Fruit fly (Drosophila melanogaster) whole organism, embryonic: ENCODE results near the gene CG5921.

ENCODE experiments used
- Aef1 ChIP-seq: fragments of 200-800 bp; sonication (Bioruptor generic); IDR thresholded peaks from 3 replicates; pipeline ENCODE4 v1.3.6; 2022; ENCODE audit warnings: missing biosample characterization, missing genetic modification characterization
- Asciz ChIP-seq: fragments of 200-800 bp; sonication (Bioruptor generic); optimal IDR thresholded peaks from 2 replicates; lab custom pipeline; 2017; ENCODE audit warnings: missing biosample characterization, mild to moderate bottlenecking, missing genetic modification characterization, missing genetic modification reagents
- BtbVII ChIP-seq: fragments of 200-800 bp; sonication (Bioruptor generic); optimal IDR thresholded peaks from 3 replicates; lab custom pipeline; 2017; ENCODE audit warnings: missing biosample characterization, mild to moderate bottlenecking, missing genetic modification characterization
- CG10654 ChIP-seq: fragments of 200-800 bp; sonication (Bioruptor generic); optimal IDR thresholded peaks from 2 replicates; lab custom pipeline; 2016; ENCODE audit warnings: missing biosample characterization, missing genetic modification characterization
- CG11504 ChIP-seq: fragments of 200-800 bp; sonication (Bioruptor generic); optimal IDR thresholded peaks from 3 replicates; lab custom pipeline; 2019; ENCODE audit warnings: missing biosample characterization, mild to moderate bottlenecking, missing genetic modification characterization, moderate library complexity
- CG12744 ChIP-seq: fragments of 200-800 bp; sonication (Bioruptor generic); optimal IDR thresholded peaks from 2 replicates; lab custom pipeline; 2016; ENCODE audit warnings: missing biosample characterization, missing genetic modification characterization
- CG13123 ChIP-seq: fragments of 200-800 bp; sonication (Bioruptor generic); optimal IDR thresholded peaks from 2 replicates; lab custom pipeline; 2016; ENCODE audit warnings: missing biosample characterization, missing genetic modification characterization
- CG15696 ChIP-seq: fragments of 200-800 bp; sonication (Bioruptor generic); optimal IDR thresholded peaks from 2 replicates; lab custom pipeline; 2019; ENCODE audit warnings: missing biosample characterization, mild to moderate bottlenecking, missing genetic modification characterization, moderate library complexity
- CG16779 ChIP-seq: fragments of 200-800 bp; sonication (Bioruptor generic); IDR thresholded peaks from 2 replicates; pipeline ENCODE4 v1.3.6; 2022; ENCODE audit warnings: missing biosample characterization, missing genetic modification characterization
- CG2120 ChIP-seq: fragments of 200-800 bp; sonication (Bioruptor generic); optimal IDR thresholded peaks from 3 replicates; lab custom pipeline; 2016; ENCODE audit warnings: missing biosample characterization, missing genetic modification characterization
- CG2875 ChIP-seq: fragments of 200-800 bp; sonication (Bioruptor generic); optimal IDR thresholded peaks from 2 replicates; lab custom pipeline; 2017; ENCODE audit warnings: missing biosample characterization, mild to moderate bottlenecking, missing genetic modification characterization, missing genetic modification reagents
- CG30020 ChIP-seq: fragments of 200-800 bp; optimal IDR thresholded peaks from 2 replicates; lab custom pipeline; 2019; ENCODE audit warnings: missing biosample characterization, mild to moderate bottlenecking, missing genetic modification characterization, moderate library complexity
- CG31365 ChIP-seq: fragments of 200-800 bp; sonication (Bioruptor generic); optimal IDR thresholded peaks from 2 replicates; lab custom pipeline; 2018; ENCODE audit warnings: missing biosample characterization, mild to moderate bottlenecking, missing genetic modification characterization
- CG42726 ChIP-seq: fragments of 200-800 bp; sonication (Bioruptor generic); IDR thresholded peaks from 2 replicates; pipeline ENCODE4 v1.3.6; 2022; ENCODE audit warnings: missing biosample characterization, missing genetic modification characterization; ENCODE audit not compliant: partially characterized antibody
- CG6175 ChIP-seq: fragments of 200-800 bp; sonication (Bioruptor generic); IDR thresholded peaks from 3 replicates; pipeline ENCODE4 v1.3.6; 2022; ENCODE audit warnings: missing biosample characterization, missing genetic modification characterization
- CG8388 ChIP-seq: fragments of 200-800 bp; sonication (Bioruptor generic); optimal IDR thresholded peaks from 2 replicates; lab custom pipeline; 2019; ENCODE audit warnings: missing biosample characterization, mild to moderate bottlenecking, missing genetic modification characterization, moderate library complexity
- CG8944 ChIP-seq: fragments of 200-800 bp; sonication (Bioruptor generic); optimal IDR thresholded peaks from 3 replicates; lab custom pipeline; 2016; ENCODE audit warnings: missing biosample characterization, missing genetic modification characterization
- CG9932 ChIP-seq: fragments of 200-800 bp; sonication (Bioruptor generic); IDR thresholded peaks from 2 replicates; pipeline ENCODE4 v1.3.6; 2022; ENCODE audit warnings: missing biosample characterization, missing genetic modification characterization
- CoRest ChIP-seq: fragments of 200-800 bp; sonication (Bioruptor generic); optimal IDR thresholded peaks from 3 replicates; lab custom pipeline; 2018; ENCODE audit warnings: missing biosample characterization, mild to moderate bottlenecking, missing genetic modification characterization, moderate library complexity
- CrebB ChIP-seq: fragments of 200-800 bp; sonication (Bioruptor generic); optimal IDR thresholded peaks from 3 replicates; lab custom pipeline; 2018; ENCODE audit warnings: missing biosample characterization, mild to moderate bottlenecking, missing genetic modification characterization
- Fer1 ChIP-seq: fragments of 200-800 bp; sonication (Bioruptor generic); optimal IDR thresholded peaks from 2 replicates; lab custom pipeline; 2017; ENCODE audit warnings: missing biosample characterization, mild to moderate bottlenecking, missing genetic modification characterization
- Hr51 ChIP-seq, 2 experiments: fragments of 200-800 bp; sonication (Bioruptor generic); optimal IDR thresholded peaks; 2 replicates in 1 of 2; 3 replicates in 1 of 2; lab custom pipeline; 2016 to 2018; ENCODE audit warnings: missing biosample characterization in 2 of 2, missing genetic modification characterization in 2 of 2, mild to moderate bottlenecking in 1 of 2, moderate library complexity in 1 of 2
- MBD-R2 ChIP-seq: fragments of 200-800 bp; sonication (Bioruptor generic); IDR thresholded peaks from 2 replicates; pipeline ENCODE4 v1.3.6; 2022; ENCODE audit warnings: missing biosample characterization, missing genetic modification characterization
- Max ChIP-seq: fragments of 200-800 bp; sonication (Bioruptor generic); optimal IDR thresholded peaks from 2 replicates; lab custom pipeline; 2016; ENCODE audit warnings: missing biosample characterization, mild to moderate bottlenecking, missing genetic modification characterization
- Neu2 ChIP-seq: fragments of 200-800 bp; sonication (Bioruptor generic); optimal IDR thresholded peaks from 3 replicates; lab custom pipeline; 2016; ENCODE audit warnings: missing biosample characterization, missing genetic modification characterization, borderline replicate concordance
- Nf-YC ChIP-seq: fragments of 200-800 bp; optimal IDR thresholded peaks from 3 replicates; lab custom pipeline; 2019; ENCODE audit warnings: missing biosample characterization, mild to moderate bottlenecking, missing genetic modification characterization, moderate library complexity
- Sox102F ChIP-seq: fragments of 200-800 bp; sonication (Bioruptor generic); optimal IDR thresholded peaks from 2 replicates; lab custom pipeline; 2018; ENCODE audit warnings: missing biosample characterization, mild to moderate bottlenecking, missing genetic modification characterization, moderate library complexity
- Stat92E ChIP-seq, 3 experiments: fragments of >200 bp in 2 of 3; fragments of 200-800 bp in 1 of 3; sonication (Bioruptor generic) in 1 of 3; optimal IDR thresholded peaks; 2 replicates each; lab custom pipeline; 2017 to 2019; ENCODE audit warnings: missing biosample characterization in 3 of 3, missing genetic modification characterization in 3 of 3, mild to moderate bottlenecking in 1 of 3, moderate library complexity in 1 of 3
- TFAM ChIP-seq: fragments of 200-800 bp; sonication (Bioruptor generic); optimal IDR thresholded peaks from 2 replicates; lab custom pipeline; 2017; ENCODE audit warnings: missing biosample characterization, missing genetic modification characterization, inconsistent platforms
- Trl ChIP-seq, 3 experiments: fragments of >200 bp in 2 of 3; fragments of 200-800 bp in 1 of 3; sonication (Bioruptor generic) in 1 of 3; optimal IDR thresholded peaks; 2 replicates in 1 of 3; 3 replicates in 2 of 3; lab custom pipeline; 2016 to 2017; ENCODE audit warnings: missing biosample characterization in 1 of 3, missing genetic modification characterization in 1 of 3
- Xrp1 ChIP-seq: fragments of 200-800 bp; sonication (Bioruptor generic); IDR thresholded peaks from 2 replicates; pipeline ENCODE4 v1.3.6; 2022; ENCODE audit warnings: missing biosample characterization, missing genetic modification characterization
- bab2 ChIP-seq: fragments of 200-800 bp; sonication (Bioruptor generic); optimal IDR thresholded peaks from 2 replicates; lab custom pipeline; 2016; ENCODE audit warnings: missing biosample characterization, missing genetic modification characterization
- caup ChIP-seq: fragments of 200-800 bp; sonication (Bioruptor generic); optimal IDR thresholded peaks from 3 replicates; lab custom pipeline; 2017; ENCODE audit warnings: missing biosample characterization, mild to moderate bottlenecking, missing genetic modification characterization, moderate library complexity; ENCODE audit not compliant: severe bottlenecking
- fd102C ChIP-seq: fragments of 200-800 bp; sonication (Bioruptor generic); optimal IDR thresholded peaks from 2 replicates; lab custom pipeline; 2018; ENCODE audit warnings: missing biosample characterization, mild to moderate bottlenecking, missing genetic modification characterization, moderate library complexity
- fru ChIP-seq: fragments of >200 bp; optimal IDR thresholded peaks from 2 replicates; lab custom pipeline; 2017
- gfzf ChIP-seq: fragments of 200-800 bp; sonication (Bioruptor generic); optimal IDR thresholded peaks from 2 replicates; lab custom pipeline; 2016; ENCODE audit warnings: missing biosample characterization, mild to moderate bottlenecking, missing genetic modification characterization, moderate library complexity
- gsb ChIP-seq: fragments of 200-800 bp; sonication (Bioruptor generic); IDR thresholded peaks from 2 replicates; pipeline ENCODE4 v1.3.6; 2022; ENCODE audit warnings: missing biosample characterization, missing genetic modification characterization
- inv ChIP-seq: fragments of 200-800 bp; sonication (Bioruptor generic); IDR thresholded peaks from 2 replicates; pipeline ENCODE4 v1.3.6; 2022; ENCODE audit warnings: missing biosample characterization, missing genetic modification characterization; ENCODE audit not compliant: partially characterized antibody
- lbe ChIP-seq: fragments of 200-800 bp; sonication (Bioruptor generic); optimal IDR thresholded peaks from 2 replicates; lab custom pipeline; 2016; ENCODE audit warnings: missing biosample characterization, mild to moderate bottlenecking, missing genetic modification characterization
- lola ChIP-seq, 3 experiments: fragments of >200 bp in 2 of 3; fragments of 200-800 bp in 1 of 3; sonication (Bioruptor generic) in 1 of 3; optimal IDR thresholded peaks; 2 replicates each; lab custom pipeline; 2017 to 2019; ENCODE audit warnings: missing biosample characterization in 3 of 3, missing genetic modification characterization in 3 of 3, mild to moderate bottlenecking in 1 of 3, moderate library complexity in 1 of 3
- mirr ChIP-seq: fragments of 200-800 bp; sonication (Bioruptor generic); optimal IDR thresholded peaks from 3 replicates; lab custom pipeline; 2018; ENCODE audit warnings: missing biosample characterization, mild to moderate bottlenecking, missing genetic modification characterization
- nerfin-1 ChIP-seq: fragments of 200-800 bp; sonication (Bioruptor generic); optimal IDR thresholded peaks from 3 replicates; lab custom pipeline; 2019; ENCODE audit warnings: missing biosample characterization, mild to moderate bottlenecking, missing genetic modification characterization, moderate library complexity
- psq ChIP-seq: fragments of 200-800 bp; sonication (Bioruptor generic); optimal IDR thresholded peaks from 2 replicates; lab custom pipeline; 2017; ENCODE audit warnings: missing biosample characterization, missing genetic modification characterization
- scrt ChIP-seq: fragments of 200-800 bp; sonication (Bioruptor generic); optimal IDR thresholded peaks from 2 replicates; lab custom pipeline; 2018; ENCODE audit warnings: missing biosample characterization, mild to moderate bottlenecking, missing genetic modification characterization, moderate library complexity
- sob ChIP-seq: fragments of 200-800 bp; sonication (Bioruptor generic); IDR thresholded peaks from 2 replicates; pipeline ENCODE4 v1.3.6; 2022; ENCODE audit warnings: missing biosample characterization, missing genetic modification characterization
- zf30C ChIP-seq: fragments of 200-800 bp; sonication (Bioruptor generic); optimal IDR thresholded peaks from 3 replicates; lab custom pipeline; 2018; ENCODE audit warnings: missing biosample characterization, mild to moderate bottlenecking, missing genetic modification characterization

Gene CG5921

dm6 chrX:6035359-6035758 is 15.3 kb upstream of the CG5921 start (continued):
- TF ChIP-seq CG15696 (tag; lab: Kevin White, UChicago) (no peak), CG11504 (peak; percentile 32), Aef1 (GFP tag; lab: Robert Waterston, UW) (no peak), bab2 (GFP tag; lab: Kevin White, UChicago) (no peak), CG10654 (GFP tag; lab: Kevin White, UChicago) (no peak)

DNA sequence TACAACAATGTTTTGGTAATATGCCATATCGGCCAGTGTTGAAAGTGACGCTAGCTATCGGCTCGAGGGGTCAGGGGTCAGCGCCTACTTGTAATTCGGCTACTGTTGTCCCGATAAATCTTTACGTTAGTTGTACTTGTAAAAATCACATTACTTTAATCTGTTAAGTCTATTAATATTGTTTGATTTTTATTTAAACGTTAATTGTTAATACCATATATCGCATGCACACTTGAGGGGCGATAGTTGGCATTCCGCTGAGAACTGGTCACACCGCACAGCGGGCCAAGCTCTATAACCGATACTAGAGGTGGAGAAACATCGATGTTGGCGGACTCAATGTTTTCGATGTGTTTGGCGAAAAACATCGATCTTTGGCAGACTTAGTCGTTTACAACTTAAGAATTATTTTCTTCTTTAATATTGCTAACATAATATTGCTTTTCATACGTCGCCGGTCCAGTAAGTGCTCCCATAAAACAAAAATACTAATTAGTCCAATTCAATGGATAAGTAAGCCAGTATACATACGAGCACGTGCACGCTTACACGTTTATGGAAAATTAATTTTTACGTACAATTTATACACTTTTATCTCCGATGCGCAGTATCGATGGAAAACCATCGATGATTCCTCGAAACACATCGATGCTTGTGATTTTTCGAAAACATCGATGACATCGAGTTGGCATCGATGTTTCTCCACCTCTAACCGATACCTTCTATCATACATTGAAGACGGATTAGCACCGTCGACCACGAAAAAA is 13.3 kb upstream of the CG5921 start, which contains the start of the genes rux and MCTS1:
Gene rux, minus strand, starts transcription at position 621 of the 767 bp plus-strand sequence.
Gene MCTS1, plus strand, starts transcription at position 713 of the 767 bp plus-strand sequence.
- no peak for TF ChIP-seq mirr
- TF ChIP-seq Nf-YC = peak; percentile 23
- no peak for TF ChIP-seq fd102C (GFP tag; lab: Kevin White, UChicago)
- TF ChIP-seq zf30C (GFP tag; lab: Kevin White, UChicago) = no peak
- no peak for TF ChIP-seq psq (GFP tag; lab: Kevin White, UChicago)
- no peak for TF ChIP-seq gsb (GFP tag; lab: Robert Waterston, UW)
- TF ChIP-seq Hr51 (GFP tag; optimal IDR thresholded peaks at IDR 0.05; lab: Kevin White, UChicago) = peak in 1 of 2 experiments; percentile 16
- TF ChIP-seq TFAM (GFP tag; lab: Kevin White, UChicago) = no peak
- peak; percentile 40 for TF ChIP-seq lbe (GFP tag; lab: Kevin White, UChicago)
- TF ChIP-seq Neu2 (GFP tag; lab: Kevin White, UChicago) = no peak
- TF ChIP-seq CoRest (tag; lab: Kevin White, UChicago) = peak; percentile 52
- TF ChIP-seq sob (GFP tag; lab: Robert Waterston, UW) = peak; percentile 51; the same call in 1 of the 2 replicates
- TF ChIP-seq Sox102F (GFP tag; lab: Kevin White, UChicago) = no peak
- TF ChIP-seq CG2120 (GFP tag; lab: Kevin White, UChicago) = peak; percentile 56
- peak; percentile 52; the same call in 1 of the 2 replicates for TF ChIP-seq MBD-R2
- TF ChIP-seq Fer1 = no peak
- TF ChIP-seq Asciz = no peak
- no peak for TF ChIP-seq Xrp1 (GFP tag; lab: Robert Waterston, UW)
- TF ChIP-seq CrebB = no peak
- TF ChIP-seq fru (lab: Kevin White, UChicago) = no peak
- peak; percentile 65 for TF ChIP-seq gfzf
- no peak for TF ChIP-seq CG8944
- TF ChIP-seq Stat92E (GFP tag; optimal IDR thresholded peaks at IDR 0.05; lab: Kevin White, UChicago) = no peak
- TF ChIP-seq CG9932 (GFP tag; lab: Robert Waterston, UW) = peak; percentile 63
- peak in 1 of 3 experiments; percentile 19 for TF ChIP-seq lola (GFP tag; optimal IDR thresholded peaks at IDR 0.05; lab: Kevin White, UChicago)
- TF ChIP-seq CG12744 (GFP tag; lab: Kevin White, UChicago) = no peak
- TF ChIP-seq CG42726 (GFP tag; lab: Robert Waterston, UW) = peak; percentile 90
- TF ChIP-seq CG6175 = no peak
- no peak for TF ChIP-seq CG31365
- TF ChIP-seq CG2875 (GFP tag; lab: Kevin White, UChicago) = no peak
- peak; percentile 17 for TF ChIP-seq CG30020 (tag; lab: Kevin White, UChicago)
- TF ChIP-seq BtbVII (GFP tag; lab: Kevin White, UChicago) = no peak
- TF ChIP-seq CG8388 (GFP tag; lab: Kevin White, UChicago) = no peak
- TF ChIP-seq scrt (GFP tag; lab: Kevin White, UChicago) = no peak
- no peak for TF ChIP-seq CG16779 (GFP tag; lab: Robert Waterston, UW)
- TF ChIP-seq caup (GFP tag; lab: Kevin White, UChicago) = no peak
- no peak for TF ChIP-seq Trl (optimal IDR thresholded peaks at IDR 0.05; lab: Kevin White, UChicago)
- TF ChIP-seq Trl (GFP tag; optimal IDR thresholded peaks at IDR 0.05; lab: Kevin White, UChicago) = peak; percentile 39
- no peak for TF ChIP-seq CG13123 (GFP tag; lab: Kevin White, UChicago)
- TF ChIP-seq inv (GFP tag; lab: Robert Waterston, UW) = peak; percentile 89
- no peak for TF ChIP-seq Max (GFP tag; lab: Kevin White, UChicago)
- TF ChIP-seq nerfin-1 = no peak
